Worm (Caenorhabditis elegans) whole organism, L4 larva: ENCODE measurements around the gene F18E3.12.

Experiments used
- D1046.2 ChIP-seq: fragments of 200-800 bp; sonication (Bioruptor generic); IDR thresholded peaks from 2 replicates; pipeline ENCODE4 v1.3.6; 2022; ENCODE audit warnings: missing genetic modification characterization, missing compliant biosample characterization
- T26A8.4 ChIP-seq: fragments of 200-800 bp; sonication (Bioruptor generic); IDR thresholded peaks from 2 replicates; pipeline ENCODE4 v1.3.6; 2022; ENCODE audit warnings: missing genetic modification characterization, missing compliant biosample characterization
- Y48G9A.11 ChIP-seq: fragments of 200-800 bp; sonication (Bioruptor generic); IDR thresholded peaks from 2 replicates; pipeline ENCODE4 v1.3.6; 2022; ENCODE audit warnings: missing genetic modification reagents, missing genetic modification characterization, missing compliant biosample characterization
- ZK337.2 ChIP-seq: fragments of 200-800 bp; sonication (Bioruptor generic); IDR thresholded peaks from 2 replicates; pipeline ENCODE4 v1.3.6; 2022; ENCODE audit warnings: missing genetic modification reagents, missing genetic modification characterization, missing compliant biosample characterization
- ZK546.5 ChIP-seq, 2 experiments: sonication (generic microtip); optimal IDR thresholded peaks; 2 replicates each; lab custom pipeline; 2017; ENCODE audit warnings: missing biosample characterization in 2 of 2, missing genetic modification characterization in 2 of 2
- aha-1 ChIP-seq: fragments of 150-350 bp; peaks from one replicate; lab custom pipeline; 2014; ENCODE audit warnings: missing biosample characterization, missing genetic modification characterization
- ama-1 ChIP-seq: fragments of 150-350 bp; optimal IDR thresholded peaks from 2 replicates; lab custom pipeline; 2014; ENCODE audit warnings: inconsistent platforms, mixed read lengths
- ceh-20 ChIP-seq: fragments of 200-800 bp; sonication (Bioruptor generic); IDR thresholded peaks from 2 replicates; pipeline ENCODE4 v1.3.6; 2022; ENCODE audit warnings: missing genetic modification reagents, missing genetic modification characterization, missing compliant biosample characterization
- ceh-62 ChIP-seq: sonication (generic microtip); optimal IDR thresholded peaks from 2 replicates; lab custom pipeline; 2017; ENCODE audit warnings: missing biosample characterization, missing genetic modification characterization
- cey-2 ChIP-seq: sonication (generic microtip); optimal IDR thresholded peaks from 3 replicates; lab custom pipeline; 2017; ENCODE audit warnings: missing genetic modification characterization, mild to moderate bottlenecking, missing compliant biosample characterization, antibody characterized with exemption, borderline replicate concordance; ENCODE audit not compliant: insufficient read depth
- dmd-6 ChIP-seq: fragments of 200-800 bp; sonication (Bioruptor generic); IDR thresholded peaks from 2 replicates; pipeline ENCODE4 v1.3.6; 2022; ENCODE audit warnings: missing genetic modification reagents, missing genetic modification characterization, missing compliant biosample characterization
- dmd-9 ChIP-seq: fragments of 200-800 bp; sonication (Bioruptor generic); IDR thresholded peaks from 2 replicates; pipeline ENCODE4 v1.3.6; 2022; ENCODE audit warnings: missing genetic modification reagents, missing genetic modification characterization, missing compliant biosample characterization
- dpl-1 ChIP-seq: fragments of 150-350 bp; optimal IDR thresholded peaks from 2 replicates; lab custom pipeline; 2014; ENCODE audit warnings: missing biosample characterization, missing genetic modification reagents, missing genetic modification characterization
- duxl-1 ChIP-seq: sonication (generic microtip); optimal IDR thresholded peaks from 2 replicates; lab custom pipeline; 2016; ENCODE audit warnings: mild to moderate bottlenecking, missing genetic modification characterization, moderate library complexity, missing compliant biosample characterization; ENCODE audit not compliant: poor library complexity
- egl-43 ChIP-seq: fragments of 200-800 bp; sonication (Bioruptor generic); IDR thresholded peaks from 2 replicates; pipeline ENCODE4 v1.3.6; 2022; ENCODE audit warnings: missing genetic modification reagents, missing genetic modification characterization, missing compliant biosample characterization
- gei-8 ChIP-seq: fragments of 200-800 bp; sonication (Bioruptor generic); optimal IDR thresholded peaks from 2 replicates; lab custom pipeline; 2018; ENCODE audit warnings: mild to moderate bottlenecking, missing genetic modification characterization, missing compliant biosample characterization
- hif-1 ChIP-seq, 2 experiments: sonication (generic microtip); optimal IDR thresholded peaks; 2 replicates each; lab custom pipeline; 2016 to 2017; ENCODE audit warnings: missing compliant biosample characterization in 2 of 2, missing genetic modification characterization in 2 of 2, missing genetic modification reagents in 2 of 2, missing genotype in 2 of 2, mild to moderate bottlenecking in 1 of 2
- hlh-11 ChIP-seq: fragments of 200-800 bp; sonication (Bioruptor generic); optimal IDR thresholded peaks from 2 replicates; lab custom pipeline; 2018; ENCODE audit warnings: mild to moderate bottlenecking, missing genetic modification characterization, missing compliant biosample characterization
- hlh-30 ChIP-seq: sonication (generic microtip); optimal IDR thresholded peaks from 2 replicates; lab custom pipeline; 2017; ENCODE audit warnings: antibody characterized with exemption, mild to moderate bottlenecking, missing genetic modification characterization, missing compliant biosample characterization; ENCODE audit not compliant: insufficient read depth
- lim-7 ChIP-seq: fragments of 200-800 bp; sonication (Bioruptor generic); IDR thresholded peaks from 2 replicates; pipeline ENCODE4 v1.3.6; 2022; ENCODE audit warnings: missing genetic modification characterization, missing compliant biosample characterization
- lin-1 ChIP-seq: fragments of 200-800 bp; sonication (Bioruptor generic); IDR thresholded peaks from 2 replicates; pipeline ENCODE4 v1.3.6; 2022; ENCODE audit warnings: missing genetic modification reagents, missing genetic modification characterization, missing compliant biosample characterization
- lin-15B ChIP-seq: fragments of 150-350 bp; sonication (generic microtip); optimal IDR thresholded peaks from 3 replicates; lab custom pipeline; 2014; ENCODE audit warnings: missing biosample characterization, missing genetic modification characterization
- lsy-2 ChIP-seq, 2 experiments: fragments of 150-350 bp in 1 of 2; sonication (generic microtip) in 1 of 2; optimal IDR thresholded peaks; 2 replicates each; lab custom pipeline; 2014 to 2017; ENCODE audit warnings: missing biosample characterization in 2 of 2, missing genetic modification characterization in 2 of 2
- madf-9 ChIP-seq: fragments of 200-800 bp; sonication (Bioruptor generic); conservative IDR thresholded peaks from 2 replicates; pipeline ENCODE4 v1.3.6; 2022; ENCODE audit warnings: missing genetic modification reagents, missing genetic modification characterization, missing compliant biosample characterization
- mdl-1 ChIP-seq, 2 experiments: fragments of 150-350 bp in 1 of 2; sonication (generic microtip) in 1 of 2; optimal IDR thresholded peaks; 2 replicates each; lab custom pipeline; 2014 to 2017; ENCODE audit warnings: missing biosample characterization in 2 of 2, missing genetic modification characterization in 2 of 2
- mdt-29 ChIP-seq: fragments of 200-800 bp; sonication (Bioruptor generic); IDR thresholded peaks from 2 replicates; pipeline ENCODE4 v1.3.6; 2022; ENCODE audit warnings: missing genetic modification reagents, missing genetic modification characterization, missing compliant biosample characterization
- mep-1 ChIP-seq: fragments of 150-350 bp; sonication (generic microtip); optimal IDR thresholded peaks from 3 replicates; lab custom pipeline; 2014; ENCODE audit warnings: missing biosample characterization, missing genetic modification characterization
- mxl-2 ChIP-seq: fragments of 200-800 bp; sonication (Bioruptor generic); conservative IDR thresholded peaks from 2 replicates; pipeline ENCODE4 v1.3.6; 2022; ENCODE audit warnings: missing genetic modification reagents, missing genetic modification characterization, missing compliant biosample characterization
- mxl-3 ChIP-seq: fragments of 200-800 bp; sonication (Bioruptor generic); optimal IDR thresholded peaks from 2 replicates; lab custom pipeline; 2018; ENCODE audit warnings: mild to moderate bottlenecking, missing genetic modification characterization, missing compliant biosample characterization
- nhr-25 ChIP-seq: sonication (generic microtip); optimal IDR thresholded peaks from 2 replicates; lab custom pipeline; 2017; ENCODE audit warnings: missing genetic modification characterization, mild to moderate bottlenecking, missing compliant biosample characterization, antibody characterized with exemption, moderate library complexity, borderline replicate concordance; ENCODE audit not compliant: insufficient read depth
- nhr-28 ChIP-seq: fragments of 150-350 bp; optimal IDR thresholded peaks from 2 replicates; lab custom pipeline; 2014; ENCODE audit warnings: missing biosample characterization, missing genetic modification characterization
- nhr-41 ChIP-seq: fragments of 200-800 bp; sonication (Bioruptor generic); IDR thresholded peaks from 2 replicates; pipeline ENCODE4 v1.3.6; 2022; ENCODE audit warnings: missing genetic modification reagents, missing genetic modification characterization, missing compliant biosample characterization
- nhr-48 ChIP-seq: sonication (generic microtip); optimal IDR thresholded peaks from 2 replicates; lab custom pipeline; 2016; ENCODE audit warnings: mild to moderate bottlenecking, missing genetic modification characterization, missing compliant biosample characterization
- nhr-77 ChIP-seq: fragments of 150-350 bp; optimal IDR thresholded peaks from 2 replicates; lab custom pipeline; 2014; ENCODE audit warnings: missing biosample characterization, missing genetic modification characterization
- sdz-12 ChIP-seq: fragments of 200-800 bp; sonication (Bioruptor generic); optimal IDR thresholded peaks from 2 replicates; lab custom pipeline; 2018; ENCODE audit warnings: mild to moderate bottlenecking, missing genetic modification characterization, missing compliant biosample characterization
- snpc-1.2 ChIP-seq: fragments of 200-800 bp; sonication (Bioruptor generic); IDR thresholded peaks from 2 replicates; pipeline ENCODE4 v1.3.6; 2022; ENCODE audit warnings: missing genetic modification reagents, missing genetic modification characterization, missing compliant biosample characterization
- tag-97 ChIP-seq: fragments of 200-800 bp; sonication (Bioruptor generic); IDR thresholded peaks from 2 replicates; pipeline ENCODE4 v1.3.6; 2022; ENCODE audit warnings: missing genetic modification characterization, missing compliant biosample characterization
- tra-1 ChIP-seq: fragments of 200-800 bp; sonication (Bioruptor generic); IDR thresholded peaks from 2 replicates; pipeline ENCODE4 v1.3.6; 2022; ENCODE audit warnings: missing genetic modification reagents, missing genetic modification characterization, missing compliant biosample characterization
- unc-62 ChIP-seq, 3 experiments: fragments of 150-350 bp in 1 of 3; sonication (generic microtip); optimal IDR thresholded peaks in 2 of 3; peaks in 1 of 3; 1 replicate in 1 of 3; 2 replicates in 2 of 3; lab custom pipeline; 2014 to 2017; ENCODE audit warnings: missing biosample characterization in 3 of 3, missing genetic modification characterization in 3 of 3, missing genetic modification reagents in 3 of 3, missing genotype in 1 of 3
- zag-1 ChIP-seq: fragments of 150-350 bp; optimal IDR thresholded peaks from 2 replicates; lab custom pipeline; 2014; ENCODE audit warnings: missing biosample characterization, missing genetic modification characterization
- zip-2 ChIP-seq: fragments of 150-350 bp; optimal IDR thresholded peaks from 2 replicates; lab custom pipeline; 2014; ENCODE audit warnings: missing biosample characterization, missing genetic modification characterization

The F18E3.12 gene

ce11 chrV:7411695-7412094, 3.1 kb upstream of the F18E3.12 start, which contains the start of gene str-41:
TSS of gene str-41 (plus strand) at chrV:7411995.
- TF ChIP-seq lim-7 (GFP tag; lab: Robert Waterston, UW) (no peak), egl-43 (GFP tag; lab: Robert Waterston, UW) (no peak), madf-9 (GFP tag; lab: Robert Waterston, UW) (no peak), nhr-41 (no peak), zip-2 (no peak), D1046.2 (no peak), tag-97 (GFP tag; lab: Robert Waterston, UW) (no peak), ceh-20 (GFP tag; lab: Robert Waterston, UW) (no peak)
- TF ChIP-seq, all 104 proteins: peak for 0

ce11 chrV:7413107-7413774, 1.5 kb upstream of the F18E3.12 start, which contains the start of gene F18E3.11:
TSS of gene F18E3.11 (plus strand) at chrV:7413482.
- TF ChIP-seq T26A8.4 (GFP tag; lab: Robert Waterston, UW): 0 out of 2 replicates have a peak, but pooled peaks have one; percentile 35
- TF ChIP-seq ceh-62: no peak
- peak; percentile 71 for TF ChIP-seq hlh-11 (tag; lab: Kevin White, UChicago)
- no peak for TF ChIP-seq lin-1 (GFP tag; lab: Robert Waterston, UW)
- peak; percentile 72 for TF ChIP-seq nhr-25 (tag; lab: Kevin White, UChicago)
- TF ChIP-seq dmd-6 (GFP tag; lab: Robert Waterston, UW): peak; percentile 23; the same call in 1 of the 2 replicates
- 0 out of 2 replicates have a peak, but pooled peaks have one; percentile 29 for TF ChIP-seq tra-1 (GFP tag; lab: Robert Waterston, UW)
- peak; percentile 75; the same call in 1 of the 2 replicates for TF ChIP-seq mdt-29 (GFP tag; lab: Robert Waterston, UW)
- peak; percentile 45 for TF ChIP-seq mxl-3
- peak in 1 of 2 experiments; percentile 80 for TF ChIP-seq unc-62 (GFP tag; optimal IDR thresholded peaks at IDR 0.05 in 1 of 2; lab: Kevin White, UChicago)
- no peak for TF ChIP-seq unc-62 (tag; optimal IDR thresholded peaks at IDR 0.05; lab: Kevin White, UChicago)
- no peak for TF ChIP-seq snpc-1.2
- TF ChIP-seq nhr-48 (tag; lab: Kevin White, UChicago): peak; percentile 76
- peak; percentile 77 for TF ChIP-seq aha-1
- peak; percentile 65 for TF ChIP-seq hlh-30
- peak in 1 of 2 experiments; percentile 69 for TF ChIP-seq mdl-1 (tag; optimal IDR thresholded peaks at IDR 0.05; lab: Kevin White, UChicago)
- peak; percentile 94 for TF ChIP-seq ama-1 (lab: Kevin White, UChicago)
- peak; percentile 10 for TF ChIP-seq duxl-1 (tag; lab: Kevin White, UChicago)
- peak in 1 of 2 experiments; percentile 50 for TF ChIP-seq hif-1 (tag; optimal IDR thresholded peaks at IDR 0.05; lab: Kevin White, UChicago)
- TF ChIP-seq nhr-28 (tag; lab: Kevin White, UChicago): peak; percentile 90
- no peak for TF ChIP-seq zag-1 (tag; lab: Kevin White, UChicago)

DNA sequence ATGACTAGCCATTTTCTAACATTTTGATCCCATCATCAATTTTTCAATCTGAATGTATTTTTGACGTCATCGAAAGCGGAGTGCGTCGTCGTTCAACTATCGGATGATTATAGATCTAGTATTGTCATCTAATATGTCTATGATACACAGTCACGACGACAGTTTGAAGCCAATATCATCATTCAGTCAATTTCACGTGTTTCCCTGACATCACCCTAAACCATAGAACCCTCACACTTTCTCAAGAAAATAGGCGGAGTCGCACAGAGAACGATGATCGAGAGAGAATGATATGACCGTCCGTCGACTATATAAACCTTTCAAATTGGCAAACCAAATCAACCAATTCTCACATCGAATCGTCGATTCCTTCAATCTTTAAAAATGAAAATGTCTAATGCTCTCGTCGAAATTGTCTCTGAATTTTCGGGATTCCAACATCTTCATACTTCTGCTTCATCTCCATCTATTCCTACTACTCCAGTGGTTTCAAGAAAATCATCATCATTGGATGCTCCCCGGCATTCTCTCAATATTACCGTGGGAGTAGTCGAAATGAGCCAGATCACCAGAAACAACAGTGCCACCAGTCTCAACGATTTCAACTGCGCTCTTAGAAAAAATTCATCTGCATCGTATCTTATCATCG, 1.1 kb downstream of the F18E3.12 start, which contains the start of gene F18E3.13:
Gene F18E3.13, plus strand, starts transcription at position 385 of the 649 bp plus-strand sequence.
- TF ChIP-seq hlh-11 (tag; lab: Kevin White, UChicago) (peak; percentile 84), mep-1 (tag; lab: Kevin White, UChicago) (peak; percentile 54), cey-2 (tag; lab: Kevin White, UChicago) (peak; percentile 50), nhr-28 (tag; lab: Kevin White, UChicago) (peak; percentile 84), hif-1 (tag; optimal IDR thresholded peaks at IDR 0.05; lab: Kevin White, UChicago) (peak; percentile 19 to 60), sdz-12 (no peak), ZK546.5 (tag; optimal IDR thresholded peaks at IDR 0.05; lab: Kevin White, UChicago) (no peak), aha-1 (peak; percentile 67), dmd-6 (GFP tag; lab: Robert Waterston, UW) (peak; percentile 64), mxl-2 (GFP tag; lab: Robert Waterston, UW) (0 out of 2 replicates have a peak, but pooled peaks have one; percentile 22), T26A8.4 (GFP tag; lab: Robert Waterston, UW) (peak; percentile 45; the same call in 1 of the 2 replicates), duxl-1 (tag; lab: Kevin White, UChicago) (peak; percentile 36), lin-15B (no peak), lsy-2 (tag; optimal IDR thresholded peaks at IDR 0.05; lab: Kevin White, UChicago) (peak in 1 of 2 experiments; percentile 57), madf-9 (GFP tag; lab: Robert Waterston, UW) (peak; percentile 24; the same call in 1 of the 2 replicates), dmd-9 (no peak), hlh-30 (peak; percentile 77), nhr-25 (tag; lab: Kevin White, UChicago) (peak; percentile 58), nhr-77 (tag; lab: Kevin White, UChicago) (no peak), mxl-3 (peak; percentile 72), Y48G9A.11 (GFP tag; lab: Robert Waterston, UW) (no peak), ama-1 (lab: Kevin White, UChicago) (peak; percentile 93), dpl-1 (GFP tag; lab: Kevin White, UChicago) (peak; percentile 9), gei-8 (peak; percentile 37), ZK337.2 (GFP tag; lab: Robert Waterston, UW) (no peak)
